Worm (Caenorhabditis elegans): ENCODE data around the gene nhr-210.

nhr-210 gene

ce11 chrV:556055-556454, 36.7 kb upstream of the nhr-210 start, which contains the start of gene srx-8:
Gene srx-8, minus strand, starts transcription at chrV:556155.
- TF ChIP-seq snpc-4 (tag; optimal IDR thresholded peaks at IDR 0.05) (no peak), mdl-1 (tag; optimal IDR thresholded peaks at IDR 0.05) (no peak), unc-39 (tag; optimal IDR thresholded peaks at IDR 0.05) (no peak), aly-2 (tag; optimal IDR thresholded peaks at IDR 0.05) (no peak), ceh-9 (tag; optimal IDR thresholded peaks at IDR 0.05) (no peak), ama-1 (optimal IDR thresholded peaks at IDR 0.05) (no peak), nhr-28 (tag; optimal IDR thresholded peaks at IDR 0.05) (no peak), R02D3.7 (tag; optimal IDR thresholded peaks at IDR 0.05) (no peak), pqm-1 (tag; optimal IDR thresholded peaks at IDR 0.05) (no peak), nhr-237 (tag; optimal IDR thresholded peaks at IDR 0.05) (no peak), nhr-77 (tag; optimal IDR thresholded peaks at IDR 0.05) (no peak), nhr-76 (tag; optimal IDR thresholded peaks at IDR 0.05) (no peak), pha-4 (tag; optimal IDR thresholded peaks at IDR 0.05) (no peak), fkh-10 (GFP tag; optimal IDR thresholded peaks at IDR 0.05) (no peak), nhr-11 (tag; optimal IDR thresholded peaks at IDR 0.05) (no peak), lin-15B (tag; optimal IDR thresholded peaks at IDR 0.05) (no peak)

- TF ChIP-seq ZK546.5 (tag; optimal IDR thresholded peaks at IDR 0.05) = no peak
These were observed 33.7 kb upstream of the nhr-210 start, which contains the start of gene C14C6.8 for ce11 chrV:553067-553466. Gene C14C6.8, minus strand, starts transcription at chrV:553167.

ce11 chrV:552406-552805, 33.1 kb upstream of the nhr-210 start:
- TF ChIP-seq elt-3 (tag; optimal IDR thresholded peaks at IDR 0.05) (no peak), nhr-67 (tag; optimal IDR thresholded peaks at IDR 0.05) (no peak)

- TF ChIP-seq ztf-4 (tag; optimal IDR thresholded peaks at IDR 0.05) (no peak), sea-2 (GFP tag; optimal IDR thresholded peaks at IDR 0.05) (no peak), fos-1 (tag; optimal IDR thresholded peaks at IDR 0.05) (no peak), nhr-11 (tag; optimal IDR thresholded peaks at IDR 0.05) (no peak), tbx-2 (tag; optimal IDR thresholded peaks at IDR 0.05) (no peak), nhr-77 (tag; optimal IDR thresholded peaks at IDR 0.05) (no peak), pha-4 (tag; optimal IDR thresholded peaks at IDR 0.05) (no peak), egl-27 (tag; optimal IDR thresholded peaks at IDR 0.05) (no peak), nhr-76 (tag; optimal IDR thresholded peaks at IDR 0.05) (no peak), nhr-25 (tag; optimal IDR thresholded peaks at IDR 0.05) (no peak), zag-1 (tag; optimal IDR thresholded peaks at IDR 0.05) (no peak), nhr-12 (tag; optimal IDR thresholded peaks at IDR 0.05) (no peak), pqm-1 (tag; optimal IDR thresholded peaks at IDR 0.05) (no peak), lsy-12 (tag; optimal IDR thresholded peaks at IDR 0.05) (no peak), ceh-16 (tag; optimal IDR thresholded peaks at IDR 0.05) (no peak), mdl-1 (tag; optimal IDR thresholded peaks at IDR 0.05) (no peak), ZK546.5 (tag; optimal IDR thresholded peaks at IDR 0.05) (no peak), nhr-237 (tag; optimal IDR thresholded peaks at IDR 0.05) (no peak), egl-5 (tag; optimal IDR thresholded peaks at IDR 0.05) (no peak)
These were observed 28.6 kb upstream of the nhr-210 start, which contains the start of gene C14C6.6 for ce11 chrV:547980-548379. Gene C14C6.6, minus strand, starts transcription at chrV:548080.

ce11 chrV:543169-543568, 23.8 kb upstream of the nhr-210 start, which contains the start of gene C14C6.3:
Gene C14C6.3, plus strand, starts transcription at chrV:543469.
- TF ChIP-seq nhr-76 (tag; optimal IDR thresholded peaks at IDR 0.05) = no peak
- no peak for TF ChIP-seq fkh-2 (tag; optimal IDR thresholded peaks at IDR 0.05)
- TF ChIP-seq pqm-1 (tag; optimal IDR thresholded peaks at IDR 0.05) = no peak
- peak; percentile 64 for TF ChIP-seq elt-1 (tag; optimal IDR thresholded peaks at IDR 0.05)

ce11 chrV:541470-541869, 22.1 kb upstream of the nhr-210 start:
- TF ChIP-seq pqm-1 (tag; optimal IDR thresholded peaks at IDR 0.05) (no peak), elt-1 (tag; optimal IDR thresholded peaks at IDR 0.05) (peak; percentile 68), nhr-67 (tag; optimal IDR thresholded peaks at IDR 0.05) (no peak)

ce11 chrV:539040-539510, 19.7 kb upstream of the nhr-210 start, which contains the start of gene nhr-155:
Gene nhr-155, plus strand, starts transcription at chrV:539460.
- peak; percentile 32 for TF ChIP-seq nhr-25 (tag; optimal IDR thresholded peaks at IDR 0.05)
- no peak for TF ChIP-seq zag-1 (tag; optimal IDR thresholded peaks at IDR 0.05)
- TF ChIP-seq R02D3.7 (tag; optimal IDR thresholded peaks at IDR 0.05) = no peak
- TF ChIP-seq nhr-23 (tag; optimal IDR thresholded peaks at IDR 0.05) = peak; percentile 87
- TF ChIP-seq nhr-43 (tag; optimal IDR thresholded peaks at IDR 0.05; ENCODE audit: poor library complexity, severe bottlenecking) = peak; percentile 67
- TF ChIP-seq elt-1 (tag; optimal IDR thresholded peaks at IDR 0.05) = peak; percentile 95

All from whole organism, L3 larva.